Fruit fly (Drosophila melanogaster) whole organism, embryonic: ENCODE measurements around the gene gogo.
A peak's percentile ranks its signal among the peaks of the same experiment; 100 is the strongest.

Source experiments
- Adf1 ChIP-seq: fragments of 200-800 bp; sonication (Bioruptor generic); IDR thresholded peaks from 2 replicates; pipeline ENCODE4 v1.3.6; 2022; ENCODE audit warnings: missing biosample characterization, missing genetic modification characterization
- Atf-2 ChIP-seq: fragments of 200-800 bp; sonication (Bioruptor generic); optimal IDR thresholded peaks from 2 replicates; lab custom pipeline; 2016; ENCODE audit warnings: missing biosample characterization, missing genetic modification characterization
- C15 ChIP-seq: fragments of 200-800 bp; sonication (Bioruptor generic); IDR thresholded peaks from 3 replicates; pipeline ENCODE4 v1.3.6; 2022; ENCODE audit warnings: missing biosample characterization, missing genetic modification characterization
- CG10543 ChIP-seq: fragments of 200-800 bp; sonication (Bioruptor generic); optimal IDR thresholded peaks from 3 replicates; lab custom pipeline; 2017; ENCODE audit warnings: missing biosample characterization, mild to moderate bottlenecking, missing genetic modification characterization, moderate library complexity
- CG10565 ChIP-seq: fragments of 200-800 bp; sonication (Bioruptor generic); optimal IDR thresholded peaks from 3 replicates; lab custom pipeline; 2016; ENCODE audit warnings: missing biosample characterization, mild to moderate bottlenecking, missing genetic modification characterization
- CG10654 ChIP-seq: fragments of 200-800 bp; sonication (Bioruptor generic); optimal IDR thresholded peaks from 2 replicates; lab custom pipeline; 2016; ENCODE audit warnings: missing biosample characterization, missing genetic modification characterization
- CG12391 ChIP-seq: fragments of 200-800 bp; sonication (Bioruptor generic); optimal IDR thresholded peaks from 3 replicates; lab custom pipeline; 2018; ENCODE audit warnings: missing biosample characterization, mild to moderate bottlenecking, missing genetic modification characterization, moderate library complexity
- CG14441 ChIP-seq: fragments of 200-800 bp; sonication (Bioruptor generic); IDR thresholded peaks from 2 replicates; pipeline ENCODE4 v1.3.6; 2022; ENCODE audit warnings: missing biosample characterization, missing genetic modification characterization
- CG14710 ChIP-seq: fragments of 200-800 bp; sonication (Bioruptor generic); optimal IDR thresholded peaks from 3 replicates; lab custom pipeline; 2019; ENCODE audit warnings: missing biosample characterization, mild to moderate bottlenecking, missing genetic modification characterization, moderate library complexity
- CG15514 ChIP-seq: fragments of 200-800 bp; sonication (Bioruptor generic); optimal IDR thresholded peaks from 3 replicates; lab custom pipeline; 2017; ENCODE audit warnings: missing biosample characterization, missing genetic modification characterization, mild to moderate bottlenecking, moderate library complexity, missing genetic modification reagents
- CG1603 ChIP-seq: fragments of 200-800 bp; sonication (Bioruptor generic); optimal IDR thresholded peaks from 2 replicates; lab custom pipeline; 2019; ENCODE audit warnings: missing biosample characterization, mild to moderate bottlenecking, missing genetic modification characterization, moderate library complexity
- CG18619 ChIP-seq: fragments of 200-800 bp; sonication (Bioruptor generic); optimal IDR thresholded peaks from 3 replicates; lab custom pipeline; 2017; ENCODE audit warnings: missing biosample characterization, mild to moderate bottlenecking, missing genetic modification characterization
- CG2120 ChIP-seq: fragments of 200-800 bp; sonication (Bioruptor generic); optimal IDR thresholded peaks from 3 replicates; lab custom pipeline; 2016; ENCODE audit warnings: missing biosample characterization, missing genetic modification characterization
- CG30020 ChIP-seq: fragments of 200-800 bp; optimal IDR thresholded peaks from 2 replicates; lab custom pipeline; 2019; ENCODE audit warnings: missing biosample characterization, mild to moderate bottlenecking, missing genetic modification characterization, moderate library complexity
- CG33557 ChIP-seq: fragments of 200-800 bp; sonication (Bioruptor generic); optimal IDR thresholded peaks from 2 replicates; lab custom pipeline; 2019; ENCODE audit warnings: missing biosample characterization, mild to moderate bottlenecking, missing genetic modification characterization, moderate library complexity
- CG4424 ChIP-seq: fragments of 200-800 bp; sonication (Bioruptor generic); optimal IDR thresholded peaks from 3 replicates; lab custom pipeline; 2016; ENCODE audit warnings: missing biosample characterization, missing genetic modification characterization
- CG4617 ChIP-seq: fragments of 200-800 bp; sonication (Bioruptor generic); optimal IDR thresholded peaks from 3 replicates; lab custom pipeline; 2016; ENCODE audit warnings: missing biosample characterization, missing genetic modification characterization, borderline replicate concordance
- CG4820 ChIP-seq: fragments of 200-800 bp; sonication (Bioruptor generic); optimal IDR thresholded peaks from 3 replicates; lab custom pipeline; 2016; ENCODE audit warnings: missing biosample characterization, missing genetic modification characterization
- CG6791 ChIP-seq: fragments of 200-800 bp; sonication (Bioruptor generic); IDR thresholded peaks from 3 replicates; pipeline ENCODE4 v1.3.6; 2022; ENCODE audit warnings: missing biosample characterization, missing genetic modification characterization; ENCODE audit not compliant: partially characterized antibody
- CG8478 ChIP-seq: fragments of >200 bp; optimal IDR thresholded peaks from 2 replicates; lab custom pipeline; 2018
- CG9609 ChIP-seq: fragments of 200-800 bp; sonication (Bioruptor generic); optimal IDR thresholded peaks from 3 replicates; lab custom pipeline; 2016; ENCODE audit warnings: missing biosample characterization, missing genetic modification characterization
- Dref ChIP-seq: fragments of 200-800 bp; sonication (Bioruptor generic); IDR thresholded peaks from 2 replicates; pipeline ENCODE4 v1.3.6; 2022; ENCODE audit warnings: missing biosample characterization, missing genetic modification characterization
- E2f2 ChIP-seq: fragments of 200-800 bp; sonication (Bioruptor generic); IDR thresholded peaks from 2 replicates; pipeline ENCODE4 v1.3.6; 2022; ENCODE audit warnings: missing biosample characterization, missing genetic modification characterization
- Elba2 ChIP-seq: fragments of 200-800 bp; sonication (Bioruptor generic); optimal IDR thresholded peaks from 3 replicates; lab custom pipeline; 2016; ENCODE audit warnings: missing biosample characterization, missing genetic modification characterization
- Hey ChIP-seq: fragments of 200-800 bp; sonication (Bioruptor generic); optimal IDR thresholded peaks from 3 replicates; lab custom pipeline; 2018; ENCODE audit warnings: missing biosample characterization, mild to moderate bottlenecking, missing genetic modification characterization
- MESR4 ChIP-seq: fragments of 200-800 bp; sonication (Bioruptor generic); optimal IDR thresholded peaks from 2 replicates; lab custom pipeline; 2018; ENCODE audit warnings: missing biosample characterization, mild to moderate bottlenecking, missing genetic modification characterization, moderate library complexity
- Max ChIP-seq: fragments of 200-800 bp; sonication (Bioruptor generic); optimal IDR thresholded peaks from 2 replicates; lab custom pipeline; 2016; ENCODE audit warnings: missing biosample characterization, mild to moderate bottlenecking, missing genetic modification characterization
- NC2β ChIP-seq: fragments of 200-800 bp; sonication (Bioruptor generic); optimal IDR thresholded peaks from 2 replicates; lab custom pipeline; 2016; ENCODE audit warnings: missing biosample characterization, missing genetic modification characterization
- Nf-YB ChIP-seq: fragments of 200-800 bp; sonication (Bioruptor generic); optimal IDR thresholded peaks from 3 replicates; lab custom pipeline; 2019; ENCODE audit warnings: missing biosample characterization, mild to moderate bottlenecking, missing genetic modification characterization, moderate library complexity
- PHDP ChIP-seq: fragments of 200-800 bp; sonication (Bioruptor generic); optimal IDR thresholded peaks from 3 replicates; lab custom pipeline; 2018; ENCODE audit warnings: missing biosample characterization, mild to moderate bottlenecking, missing genetic modification characterization, moderate library complexity
- Pdp1 ChIP-seq, 2 experiments: fragments of 200-800 bp; sonication (Bioruptor generic); optimal IDR thresholded peaks; 3 replicates each; lab custom pipeline; 2016; ENCODE audit warnings: missing biosample characterization in 2 of 2, missing genetic modification characterization in 2 of 2, mild to moderate bottlenecking in 1 of 2, moderate library complexity in 1 of 2
- Trl ChIP-seq, 3 experiments: fragments of >200 bp in 2 of 3; fragments of 200-800 bp in 1 of 3; sonication (Bioruptor generic) in 1 of 3; optimal IDR thresholded peaks; 2 replicates in 1 of 3; 3 replicates in 2 of 3; lab custom pipeline; 2016 to 2017; ENCODE audit warnings: missing biosample characterization in 1 of 3, missing genetic modification characterization in 1 of 3
- Xbp1 ChIP-seq: fragments of 200-800 bp; sonication (Bioruptor generic); optimal IDR thresholded peaks from 3 replicates; lab custom pipeline; 2016; ENCODE audit warnings: missing biosample characterization, mild to moderate bottlenecking, missing genetic modification characterization
- ara ChIP-seq: fragments of 200-800 bp; sonication (Bioruptor generic); IDR thresholded peaks from 2 replicates; pipeline ENCODE4 v1.3.6; 2022; ENCODE audit warnings: missing biosample characterization, missing genetic modification characterization
- chif ChIP-seq, 2 experiments: fragments of 200-800 bp; sonication (Bioruptor generic); optimal IDR thresholded peaks; 3 replicates each; lab custom pipeline; 2016; ENCODE audit warnings: missing biosample characterization in 2 of 2, missing genetic modification characterization in 2 of 2
- dm ChIP-seq: fragments of 200-800 bp; sonication (Bioruptor generic); optimal IDR thresholded peaks from 3 replicates; lab custom pipeline; 2016; ENCODE audit warnings: missing biosample characterization, missing genetic modification characterization
- dmrt11E ChIP-seq: fragments of 200-800 bp; sonication (Bioruptor generic); optimal IDR thresholded peaks from 3 replicates; lab custom pipeline; 2018; ENCODE audit warnings: missing biosample characterization, mild to moderate bottlenecking, missing genetic modification characterization, moderate library complexity
- dpn ChIP-seq, 2 experiments: fragments of 200-800 bp; sonication (Bioruptor generic); optimal IDR thresholded peaks; 3 replicates each; lab custom pipeline; 2016; ENCODE audit warnings: missing biosample characterization in 2 of 2, missing genetic modification characterization in 2 of 2
- emc ChIP-seq: fragments of 200-800 bp; sonication (Bioruptor generic); optimal IDR thresholded peaks from 2 replicates; lab custom pipeline; 2016; ENCODE audit warnings: missing biosample characterization, missing genetic modification characterization
- exex ChIP-seq: fragments of 200-800 bp; sonication (Bioruptor generic); optimal IDR thresholded peaks from 4 replicates; lab custom pipeline; 2018; ENCODE audit warnings: missing biosample characterization, mild to moderate bottlenecking, missing genetic modification characterization, moderate library complexity
- sqz ChIP-seq: fragments of 200-800 bp; sonication (Bioruptor generic); optimal IDR thresholded peaks from 3 replicates; lab custom pipeline; 2018; ENCODE audit warnings: missing biosample characterization, mild to moderate bottlenecking, missing genetic modification characterization
- tap ChIP-seq: fragments of 200-800 bp; optimal IDR thresholded peaks from 3 replicates; lab custom pipeline; 2019; ENCODE audit warnings: missing biosample characterization, mild to moderate bottlenecking, missing genetic modification characterization, moderate library complexity
- tna ChIP-seq: fragments of 200-800 bp; sonication (Bioruptor generic); IDR thresholded peaks from 2 replicates; pipeline ENCODE4 v1.3.6; 2022; ENCODE audit warnings: missing biosample characterization, missing genetic modification characterization; ENCODE audit not compliant: partially characterized antibody
- trem ChIP-seq: fragments of 200-800 bp; optimal IDR thresholded peaks from 3 replicates; lab custom pipeline; 2019; ENCODE audit warnings: missing biosample characterization, mild to moderate bottlenecking, missing genetic modification characterization, moderate library complexity
- trh ChIP-seq: fragments of 200-800 bp; sonication (Bioruptor generic); optimal IDR thresholded peaks from 2 replicates; lab custom pipeline; 2016; ENCODE audit warnings: missing biosample characterization, missing genetic modification characterization
- vnd ChIP-seq: fragments of 200-800 bp; sonication (Bioruptor generic); IDR thresholded peaks from 3 replicates; pipeline ENCODE4 v1.3.6; 2022; ENCODE audit warnings: missing biosample characterization, missing genetic modification characterization; ENCODE audit not compliant: partially characterized antibody

gogo gene

dm6 chr3L:20313469-20313868 is 18.5 kb upstream of the gogo start, which contains the start of gene alphaSnap (continued):
- TF ChIP-seq Adf1 (0 out of 2 replicates have a peak, but pooled peaks have one; percentile 6), ara (0 out of 2 replicates have a peak, but pooled peaks have one; percentile 10), CG2120 (GFP tag; lab: Kevin White, UChicago) (peak; percentile 50), CG33557 (GFP tag; lab: Kevin White, UChicago) (no peak), CG15514 (GFP tag; lab: Kevin White, UChicago) (peak; percentile 74), Xbp1 (peak; percentile 54), sqz (GFP tag; lab: Kevin White, UChicago) (no peak), E2f2 (GFP tag; lab: Robert Waterston, UW) (peak; percentile 83), dmrt11E (tag; lab: Kevin White, UChicago) (peak; percentile 8), CG4617 (peak; percentile 94), MESR4 (GFP tag; lab: Kevin White, UChicago) (peak; percentile 96), CG14710 (peak; percentile 91), CG1603 (tag; lab: Kevin White, UChicago) (peak; percentile 74), Pdp1 (GFP tag; optimal IDR thresholded peaks at IDR 0.05; lab: Kevin White, UChicago) (peak in 1 of 2 experiments; percentile 55), CG6791 (GFP tag; lab: Robert Waterston, UW) (0 out of 3 replicates have a peak, but pooled peaks have one; percentile 35)
- TF ChIP-seq, all 482 proteins: peak for 150

- TF ChIP-seq Elba2 (GFP tag; lab: Kevin White, UChicago) (peak; percentile 27), Max (GFP tag; lab: Kevin White, UChicago) (peak; percentile 19), CG18619 (no peak), vnd (GFP tag; lab: Robert Waterston, UW) (peak; percentile 67), chif (GFP tag; optimal IDR thresholded peaks at IDR 0.05; lab: Kevin White, UChicago) (peak; percentile 25 to 49), Pdp1 (GFP tag; optimal IDR thresholded peaks at IDR 0.05; lab: Kevin White, UChicago) (peak; percentile 53 to 55), dm (peak; percentile 30), NC2β (peak; percentile 25), Hey (tag; lab: Kevin White, UChicago) (no peak), CG10654 (GFP tag; lab: Kevin White, UChicago) (peak; percentile 11), Dref (peak; percentile 52), PHDP (no peak), CG12391 (tag; lab: Kevin White, UChicago) (peak; percentile 44), Atf-2 (peak; percentile 26), C15 (GFP tag; lab: Robert Waterston, UW) (no peak), trh (no peak), CG10565 (no peak), trem (tag; lab: Kevin White, UChicago) (peak; percentile 81), CG9609 (GFP tag; lab: Kevin White, UChicago) (peak; percentile 66), CG14441 (GFP tag; lab: Robert Waterston, UW) (peak; percentile 30; the same call in 1 of the 2 replicates), CG10543 (GFP tag; lab: Kevin White, UChicago) (no peak), CG4820 (GFP tag; lab: Kevin White, UChicago) (no peak), emc (peak; percentile 39), dpn (GFP tag; optimal IDR thresholded peaks at IDR 0.05; lab: Kevin White, UChicago) (peak; percentile 58 to 79), CG30020 (tag; lab: Kevin White, UChicago) (peak; percentile 33), Trl (optimal IDR thresholded peaks at IDR 0.05; lab: Kevin White, UChicago) (peak; percentile 3 to 67), Trl (GFP tag; optimal IDR thresholded peaks at IDR 0.05; lab: Kevin White, UChicago) (peak; percentile 60), exex (tag; lab: Kevin White, UChicago) (no peak), tna (GFP tag; lab: Robert Waterston, UW) (peak; percentile 53; the same call in 1 of the 2 replicates), CG8478 (peak; percentile 71), CG4424 (GFP tag; lab: Kevin White, UChicago) (peak; percentile 39), tap (tag; lab: Kevin White, UChicago) (no peak), Nf-YB (GFP tag; lab: Kevin White, UChicago) (no peak)
Observed at dm6 chr3L:20309758-20310733, 15.1 kb upstream of the gogo start.
